Worm (Caenorhabditis elegans): ENCODE measurements around the gene hum-4.

hum-4 gene

ce11 chrX:11467320-11467732 is 33.9 kb upstream of the hum-4 start (continued):
- peak; percentile 52 for TF ChIP-seq C08G9.2 (tag; optimal IDR thresholded peaks at IDR 0.05)
- TF ChIP-seq ceh-31 (tag; optimal IDR thresholded peaks at IDR 0.05): peak; percentile 82
- peak; percentile 46 for TF ChIP-seq hlh-30 (tag; optimal IDR thresholded peaks at IDR 0.05; ENCODE audit: insufficient read depth)
- no peak for TF ChIP-seq ceh-45 (GFP tag; IDR thresholded peaks at IDR 0.05)
- TF ChIP-seq C38D4.7 (GFP tag; optimal IDR thresholded peaks at IDR 0.05): peak; percentile 42
- peak; percentile 61 for TF ChIP-seq ceh-34 (tag; optimal IDR thresholded peaks at IDR 0.05)
- TF ChIP-seq fkh-10 (GFP tag; optimal IDR thresholded peaks at IDR 0.05): peak; percentile 12
- TF ChIP-seq F13H6.1 (tag; optimal IDR thresholded peaks at IDR 0.05): peak; percentile 67
- peak; percentile 70 for TF ChIP-seq sdc-2 (tag; optimal IDR thresholded peaks at IDR 0.05)

- TF ChIP-seq elt-2 (tag; optimal IDR thresholded peaks at IDR 0.05): no peak
- TF ChIP-seq ceh-2 (tag; optimal IDR thresholded peaks at IDR 0.05): no peak
- no peak for TF ChIP-seq ceh-30 (tag; optimal IDR thresholded peaks at IDR 0.05)
- no peak for TF ChIP-seq dve-1 (tag; optimal IDR thresholded peaks at IDR 0.05)
- no peak for TF ChIP-seq lin-11 (tag; optimal IDR thresholded peaks at IDR 0.05)
- no peak for TF ChIP-seq pax-1 (tag; optimal IDR thresholded peaks at IDR 0.05)
- no peak for TF ChIP-seq rnt-1 (tag; optimal IDR thresholded peaks at IDR 0.05)
- TF ChIP-seq F13H6.1 (tag; optimal IDR thresholded peaks at IDR 0.05): no peak
- no peak for TF ChIP-seq T23F11.4 (GFP tag; optimal IDR thresholded peaks at IDR 0.05)
- no peak for TF ChIP-seq K02D7.2 (tag; optimal IDR thresholded peaks at IDR 0.05)
- no peak for TF ChIP-seq fax-1 (tag; optimal IDR thresholded peaks at IDR 0.05)
- no peak for TF ChIP-seq ceh-6 (GFP tag; optimal IDR thresholded peaks at IDR 0.05)
- no peak for TF ChIP-seq C08G9.2 (tag; optimal IDR thresholded peaks at IDR 0.05)
- TF ChIP-seq lim-6 (tag; optimal IDR thresholded peaks at IDR 0.05): no peak
Observed at ce11 chrX:11466444-11467319, 33.3 kb upstream of the hum-4 start.

ce11 chrX:11465215-11465614 is 31.8 kb upstream of the hum-4 start, which contains the start of gene lin-14:
Gene lin-14 (plus strand): TSS chrX:11465560.
- TF ChIP-seq ama-1 (optimal IDR thresholded peaks at IDR 0.05) (no peak), tbx-2 (tag; optimal IDR thresholded peaks at IDR 0.05) (no peak), Y22D7AL.16 (tag; optimal IDR thresholded peaks at IDR 0.05) (no peak), lin-11 (tag; optimal IDR thresholded peaks at IDR 0.05) (no peak), C38D4.7 (GFP tag; optimal IDR thresholded peaks at IDR 0.05) (no peak), ceh-19 (GFP tag; optimal IDR thresholded peaks at IDR 0.05) (no peak), nhr-232 (tag; optimal IDR thresholded peaks at IDR 0.05) (no peak), pqm-1 (tag; optimal IDR thresholded peaks at IDR 0.05) (no peak), madf-2 (tag; optimal IDR thresholded peaks at IDR 0.05) (no peak), lim-6 (tag; optimal IDR thresholded peaks at IDR 0.05) (no peak), sdc-2 (tag; optimal IDR thresholded peaks at IDR 0.05) (no peak), rnt-1 (tag; optimal IDR thresholded peaks at IDR 0.05) (no peak), ceh-30 (tag; optimal IDR thresholded peaks at IDR 0.05) (no peak), nhr-11 (tag; optimal IDR thresholded peaks at IDR 0.05) (no peak), ttx-3 (tag; optimal IDR thresholded peaks at IDR 0.05) (no peak), zip-5 (tag; optimal IDR thresholded peaks at IDR 0.05) (no peak), ref-2 (tag; optimal IDR thresholded peaks at IDR 0.05) (no peak), odd-2 (tag; optimal IDR thresholded peaks at IDR 0.05) (no peak), ztf-16 (tag; optimal IDR thresholded peaks at IDR 0.05) (no peak), nfya-1 (tag; optimal IDR thresholded peaks at IDR 0.05) (peak; percentile 29), sox-2 (GFP tag; IDR thresholded peaks at IDR 0.05) (no peak), C08G9.2 (tag; optimal IDR thresholded peaks at IDR 0.05) (no peak), K02D7.2 (tag; optimal IDR thresholded peaks at IDR 0.05) (no peak), elt-4 (tag; optimal IDR thresholded peaks at IDR 0.05) (no peak), hlh-13 (GFP tag; optimal IDR thresholded peaks at IDR 0.05) (no peak), fkh-6 (tag; optimal IDR thresholded peaks at IDR 0.05) (no peak), unc-3 (GFP tag; conservative IDR thresholded peaks at IDR 0.05) (no peak), unc-3 (tag; optimal IDR thresholded peaks at IDR 0.05) (no peak), unc-55 (GFP tag; optimal IDR thresholded peaks at IDR 0.05) (no peak), npax-4 (tag; optimal IDR thresholded peaks at IDR 0.05) (no peak), hlh-6 (tag; optimal IDR thresholded peaks at IDR 0.05) (peak; percentile 28), mec-3 (tag; optimal IDR thresholded peaks at IDR 0.05; ENCODE audit: borderline replicate concordance) (no peak), ceh-18 (tag; optimal IDR thresholded peaks at IDR 0.05) (peak; percentile 85), hlh-8 (tag; optimal IDR thresholded peaks at IDR 0.05) (no peak), ahr-1 (tag; optimal IDR thresholded peaks at IDR 0.05) (no peak), pax-1 (tag; optimal IDR thresholded peaks at IDR 0.05) (no peak), elt-2 (tag; optimal IDR thresholded peaks at IDR 0.05) (no peak)

Data from whole organism, late embryonic.